Fruit fly (Drosophila melanogaster): ENCODE data around the gene CG1986.

The CG1986 gene

dm6 chrX:9875948-9876853 lies 34.7 kb downstream of the CG1986 start, which contains the start of gene CG15247:
Gene CG15247, minus strand, starts transcription at chrX:9876672.
- no peak for TF ChIP-seq CG17801 (GFP tag; optimal IDR thresholded peaks at IDR 0.05; ENCODE audit: partially characterized antibody)

- TF ChIP-seq CG17801 (GFP tag; optimal IDR thresholded peaks at IDR 0.05; ENCODE audit: partially characterized antibody), result no peak
Observed at dm6 chrX:9873917-9874316, 37.0 kb downstream of the CG1986 start, which contains the start of gene CG32695. Gene CG32695, minus strand, starts transcription at chrX:9874057.

dm6 chrX:9871632-9872031 lies 39.3 kb downstream of the CG1986 start, which contains the start of gene CG45061:
Gene CG45061, minus strand, starts transcription at chrX:9871702.
- no peak for TF ChIP-seq CG17801 (GFP tag; optimal IDR thresholded peaks at IDR 0.05; ENCODE audit: partially characterized antibody)

DNA sequence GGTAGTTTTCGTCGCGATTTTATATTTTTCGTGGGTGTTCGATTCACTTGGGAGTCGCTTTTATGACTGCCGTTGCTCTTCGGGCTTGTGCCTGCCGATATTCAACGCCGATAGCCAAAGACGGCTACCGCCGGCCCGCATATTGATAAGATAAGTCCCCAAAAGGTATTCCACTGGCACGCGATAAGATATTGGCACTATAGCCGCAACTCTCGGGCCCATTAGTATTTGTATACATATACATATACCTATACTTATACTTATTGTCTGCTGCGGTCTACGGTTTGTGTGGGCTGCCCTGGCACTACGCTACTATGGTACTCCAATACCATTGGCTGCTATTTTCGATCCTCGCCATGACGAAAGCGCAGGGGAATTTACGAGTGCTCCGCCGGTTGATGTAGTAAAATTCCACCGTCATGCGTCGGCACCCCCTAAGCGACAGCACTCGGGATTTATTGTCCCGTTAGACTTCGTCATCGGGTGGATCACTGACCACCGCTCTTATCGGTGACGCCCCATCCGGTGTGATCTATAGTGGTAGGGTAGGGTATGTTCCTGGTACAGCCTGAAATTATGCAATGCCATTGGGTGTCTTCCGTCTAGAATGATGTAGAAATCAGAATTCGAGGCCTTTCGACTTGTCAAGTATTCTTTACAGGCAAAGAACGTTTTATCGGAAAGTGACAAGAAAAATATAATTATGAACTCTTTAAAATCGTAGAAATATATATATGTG lies 42.2 kb downstream of the CG1986 start, which contains the start of gene CG45060:
TSS of gene CG45060 (minus strand) at position 59 of the 739 bp plus-strand sequence.
- TF ChIP-seq CG17801 (GFP tag; optimal IDR thresholded peaks at IDR 0.05; ENCODE audit: partially characterized antibody), result no peak

- no peak for TF ChIP-seq CG17801 (GFP tag; optimal IDR thresholded peaks at IDR 0.05; ENCODE audit: partially characterized antibody)
Observed at dm6 chrX:9864882-9865281, 46.0 kb downstream of the CG1986 start, which contains the start of gene Ser7. Gene Ser7, plus strand, starts transcription at chrX:9865233.
